Fruit fly (Drosophila melanogaster): ENCODE measurements around the gene CG12702.

CG12702 gene

DNA sequence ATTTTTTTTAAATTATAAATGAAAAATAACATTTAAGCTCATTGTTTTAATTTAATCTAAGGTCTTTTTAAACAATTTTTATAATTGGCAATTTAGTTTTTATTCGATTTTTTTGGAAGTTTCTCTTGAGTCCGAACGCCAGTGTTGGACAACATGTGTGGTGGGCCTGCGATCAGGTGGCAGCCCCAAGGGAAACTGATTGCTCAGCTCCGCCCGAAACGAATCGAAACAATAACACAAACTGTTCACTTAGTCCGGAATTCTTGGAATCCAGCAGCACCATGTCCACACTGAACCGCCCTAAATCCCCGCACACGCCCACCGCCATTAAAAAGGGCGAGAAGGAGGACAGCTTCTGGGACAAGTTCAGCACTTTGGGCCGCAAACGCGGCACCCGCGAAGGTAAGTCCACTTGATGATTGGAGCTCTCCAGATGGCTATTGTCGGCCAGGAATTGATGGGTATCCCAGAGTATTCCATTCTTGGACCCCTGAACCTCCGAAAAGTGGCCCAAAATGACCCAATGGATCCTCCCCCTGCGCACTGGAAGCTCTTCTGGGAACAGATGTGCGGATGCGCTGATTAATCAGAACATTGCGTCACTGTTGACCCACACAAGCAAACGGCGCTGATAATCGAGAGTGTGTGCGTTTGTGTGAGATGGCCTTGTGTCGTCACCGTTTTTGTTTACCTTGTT, 18.6 kb downstream of the CG12702 start, which contains the start of gene parvin:
Gene parvin, plus strand, starts transcription at position 134 of the 697 bp plus-strand sequence.
- TF ChIP-seq svp (GFP tag) = no peak
- TF ChIP-seq esn (GFP tag; optimal IDR thresholded peaks at IDR 0.05) = no peak
- TF ChIP-seq CG15336 (GFP tag; IDR thresholded peaks at IDR 0.05) = no peak
- peak; percentile 76 for TF ChIP-seq achi (GFP tag; optimal IDR thresholded peaks at IDR 0.05)
- no peak for TF ChIP-seq eg (GFP tag; IDR thresholded peaks at IDR 0.05)
- TF ChIP-seq Hr39 (GFP tag; optimal IDR thresholded peaks at IDR 0.05) = no peak
- TF ChIP-seq acj6 (GFP tag; optimal IDR thresholded peaks at IDR 0.05) = no peak
- TF ChIP-seq Eip78C (GFP tag) = peak; percentile 56
- TF ChIP-seq dac (GFP tag; optimal IDR thresholded peaks at IDR 0.05) = no peak
- TF ChIP-seq vri (GFP tag; optimal IDR thresholded peaks at IDR 0.05) = peak; percentile 66

DNA sequence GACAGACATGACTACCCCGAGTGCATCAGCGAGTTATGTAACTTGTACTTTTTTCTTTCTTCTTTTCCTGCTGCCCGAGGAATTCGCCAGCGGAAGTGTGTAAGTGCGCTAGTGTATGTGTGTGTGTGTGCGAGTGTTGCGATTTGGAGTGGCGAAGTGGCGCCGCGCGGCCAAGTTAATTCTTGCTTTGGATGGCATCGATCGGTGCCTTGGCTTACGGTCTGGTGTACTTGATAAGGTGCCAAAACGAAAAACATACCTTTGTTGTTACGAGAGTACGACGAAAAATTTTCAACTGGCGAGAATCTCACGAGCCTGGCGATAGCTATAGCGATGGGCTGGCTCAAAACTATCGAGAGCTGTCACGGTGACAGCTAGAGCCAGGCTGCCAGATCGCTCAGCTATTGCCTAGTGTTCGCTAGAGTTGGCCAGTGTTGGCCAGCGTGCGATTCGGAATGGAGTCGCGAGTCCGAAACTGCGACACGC, 20.6 kb downstream of the CG12702 start, which contains the start of the genes CG18809, COX6B, CG33932 and Rpp20:
Gene CG18809, minus strand, starts transcription at position 333 of the 486 bp plus-strand sequence.
Gene COX6B, minus strand, starts transcription at position 333 of the 486 bp plus-strand sequence.
Gene CG33932, plus strand, starts transcription at position 429 of the 486 bp plus-strand sequence.
Gene Rpp20, plus strand, starts transcription at position 429 of the 486 bp plus-strand sequence.
- TF ChIP-seq dsx (GFP tag; optimal IDR thresholded peaks at IDR 0.05; ENCODE audit: poor library complexity, severe bottlenecking) = no peak
- TF ChIP-seq CG11294 (GFP tag; IDR thresholded peaks at IDR 0.05) = 0 out of 2 replicates have a peak, but pooled peaks have one; percentile 17
- peak; percentile 21 for TF ChIP-seq CG3032 (tag; optimal IDR thresholded peaks at IDR 0.05)
- peak; percentile 65 for TF ChIP-seq Sox14 (GFP tag; optimal IDR thresholded peaks at IDR 0.05)
- no peak for TF ChIP-seq CG10669 (GFP tag; optimal IDR thresholded peaks at IDR 0.05)
- peak; percentile 66 for TF ChIP-seq Eip78C (GFP tag)
- TF ChIP-seq ss (GFP tag; optimal IDR thresholded peaks at IDR 0.05) = peak in 1 of 2 experiments; percentile 30
- no peak for TF ChIP-seq fd59A (GFP tag; optimal IDR thresholded peaks at IDR 0.05)
- TF ChIP-seq cyc (GFP tag; optimal IDR thresholded peaks at IDR 0.05) = peak; percentile 48
- TF ChIP-seq lz (GFP tag; optimal IDR thresholded peaks at IDR 0.05) = peak; percentile 55
- no peak for TF ChIP-seq Lpt (GFP tag; optimal IDR thresholded peaks at IDR 0.05)
- TF ChIP-seq CG8319 (GFP tag; optimal IDR thresholded peaks at IDR 0.05) = peak; percentile 1
- TF ChIP-seq fd85E (GFP tag; optimal IDR thresholded peaks at IDR 0.05) = no peak
- TF ChIP-seq CG1621 (tag; optimal IDR thresholded peaks at IDR 0.05) = peak; percentile 5
- TF ChIP-seq Eip75B (GFP tag; optimal IDR thresholded peaks at IDR 0.05) = no peak
- no peak for TF ChIP-seq Hr4 (GFP tag; optimal IDR thresholded peaks at IDR 0.05)
- no peak for TF ChIP-seq CG8632 (GFP tag; optimal IDR thresholded peaks at IDR 0.05)
- peak; percentile 39 for TF ChIP-seq Hr39 (GFP tag; optimal IDR thresholded peaks at IDR 0.05)
- TF ChIP-seq Gug (GFP tag; IDR thresholded peaks at IDR 0.05) = no peak
- no peak for TF ChIP-seq spab (GFP tag; optimal IDR thresholded peaks at IDR 0.05)
- TF ChIP-seq dac (GFP tag; optimal IDR thresholded peaks at IDR 0.05) = peak; percentile 28
- peak; percentile 5 for TF ChIP-seq CG6792 (GFP tag; optimal IDR thresholded peaks at IDR 0.05)
- TF ChIP-seq CG31627 (GFP tag; optimal IDR thresholded peaks at IDR 0.05) = peak; percentile 59
- TF ChIP-seq Ets21C (GFP tag; optimal IDR thresholded peaks at IDR 0.05) = no peak
- peak; percentile 60; the same call in 1 of the 3 replicates for TF ChIP-seq eg (GFP tag; IDR thresholded peaks at IDR 0.05)
- no peak for TF ChIP-seq acj6 (GFP tag; optimal IDR thresholded peaks at IDR 0.05)
- peak; percentile 59 for TF ChIP-seq CG3919 (GFP tag; optimal IDR thresholded peaks at IDR 0.05)
- TF ChIP-seq CG15336 (GFP tag; IDR thresholded peaks at IDR 0.05) = peak; percentile 34; the same call in 1 of the 2 replicates
- peak; percentile 48 for TF ChIP-seq esn (GFP tag; optimal IDR thresholded peaks at IDR 0.05)
- TF ChIP-seq CG6854 (GFP tag; optimal IDR thresholded peaks at IDR 0.05) = peak; percentile 43
- peak; percentile 100 for TF ChIP-seq achi (GFP tag; optimal IDR thresholded peaks at IDR 0.05)
- peak; percentile 98 for TF ChIP-seq vri (GFP tag; optimal IDR thresholded peaks at IDR 0.05)
- peak; percentile 44; the same call in 1 of the 3 replicates for TF ChIP-seq CG6163 (GFP tag; IDR thresholded peaks at IDR 0.05)

DNA sequence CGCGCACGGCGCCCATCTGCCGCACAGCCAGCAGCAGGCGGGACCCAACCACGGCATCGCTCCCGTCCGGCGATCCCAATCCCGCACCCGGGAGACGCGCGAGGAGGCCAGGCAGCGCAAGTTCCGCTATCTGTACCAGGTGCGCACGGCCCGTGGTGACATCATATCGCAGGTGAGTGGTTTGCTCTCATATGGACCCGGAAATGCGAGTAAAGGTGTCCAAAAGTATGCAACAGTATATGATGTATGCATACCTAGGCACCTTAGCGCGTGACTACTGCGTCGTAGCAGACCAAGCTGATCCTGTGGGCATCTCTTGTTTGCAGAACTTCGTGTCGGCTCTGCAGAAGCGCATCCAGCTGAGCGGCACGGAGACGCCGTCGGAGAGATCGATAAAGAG, 26.8 kb downstream of the CG12702 start:
- TF ChIP-seq fkh (GFP tag; optimal IDR thresholded peaks at IDR 0.05) (no peak), Eip78C (GFP tag) (no peak), acj6 (GFP tag; optimal IDR thresholded peaks at IDR 0.05) (no peak), dsx (GFP tag; optimal IDR thresholded peaks at IDR 0.05; ENCODE audit: poor library complexity, severe bottlenecking) (no peak), pdm3 (GFP tag; optimal IDR thresholded peaks at IDR 0.05) (no peak), fd85E (GFP tag; optimal IDR thresholded peaks at IDR 0.05) (no peak), Hr38 (GFP tag; optimal IDR thresholded peaks at IDR 0.05) (no peak), CG11294 (GFP tag; IDR thresholded peaks at IDR 0.05) (no peak), eg (GFP tag; IDR thresholded peaks at IDR 0.05) (no peak), CG4318 (GFP tag; optimal IDR thresholded peaks at IDR 0.05) (no peak), CG11902 (GFP tag; optimal IDR thresholded peaks at IDR 0.05) (no peak), Hr4 (GFP tag; optimal IDR thresholded peaks at IDR 0.05) (no peak), CG32006 (GFP tag; optimal IDR thresholded peaks at IDR 0.05) (no peak), Eip75B (GFP tag; optimal IDR thresholded peaks at IDR 0.05) (no peak), Met (GFP tag; optimal IDR thresholded peaks at IDR 0.05) (no peak), CG8632 (GFP tag; optimal IDR thresholded peaks at IDR 0.05) (no peak), cyc (GFP tag; optimal IDR thresholded peaks at IDR 0.05) (no peak)
